Worm (Caenorhabditis elegans) whole organism, young adult: ENCODE data around the gene T15B7.8.

Experiments
- B0261.1 ChIP-seq: sonication (generic microtip); optimal IDR thresholded peaks from 2 replicates; lab custom pipeline; 2016; ENCODE audit warnings: mild to moderate bottlenecking, missing genetic modification characterization, moderate library complexity, missing compliant biosample characterization
- F22D6.2 ChIP-seq: sonication (generic microtip); optimal IDR thresholded peaks from 2 replicates; lab custom pipeline; 2016; ENCODE audit warnings: mild to moderate bottlenecking, missing genetic modification characterization, missing compliant biosample characterization
- dpl-1 ChIP-seq: fragments of 150-350 bp; optimal IDR thresholded peaks from 2 replicates; lab custom pipeline; 2014; ENCODE audit warnings: missing biosample characterization, missing genetic modification reagents, missing genetic modification characterization

- TF ChIP-seq B0261.1 (tag; lab: Kevin White, UChicago) (no peak), F22D6.2 (tag; lab: Kevin White, UChicago) (no peak), dpl-1 (no peak)
Measured at ce11 chrV:6801850-6802249, 19.8 kb upstream of the T15B7.8 start, which contains the start of gene dmsr-10.
